Fruit fly (Drosophila melanogaster) whole organism, embryonic: ENCODE measurements around the gene cdi.

ENCODE experiments used
- ATbp ChIP-seq: fragments of 200-800 bp; sonication (Bioruptor generic); optimal IDR thresholded peaks from 2 replicates; lab custom pipeline; 2017; ENCODE audit warnings: missing biosample characterization, mild to moderate bottlenecking, missing genetic modification characterization, missing genetic modification reagents
- CG12104 ChIP-seq: fragments of 200-800 bp; sonication (Bioruptor generic); optimal IDR thresholded peaks from 3 replicates; lab custom pipeline; 2016; ENCODE audit warnings: missing biosample characterization, missing genetic modification characterization
- CG12659 ChIP-seq: fragments of 200-800 bp; sonication (Bioruptor generic); optimal IDR thresholded peaks from 3 replicates; lab custom pipeline; 2017; ENCODE audit warnings: mild to moderate bottlenecking, missing biosample characterization, missing genetic modification reagents, missing genetic modification characterization
- CG15601 ChIP-seq: fragments of 200-800 bp; sonication (Bioruptor generic); optimal IDR thresholded peaks from 3 replicates; lab custom pipeline; 2019; ENCODE audit warnings: missing biosample characterization, mild to moderate bottlenecking, missing genetic modification characterization, moderate library complexity
- CG1602 ChIP-seq: fragments of 200-800 bp; sonication (Bioruptor generic); optimal IDR thresholded peaks from 3 replicates; lab custom pipeline; 2016; ENCODE audit warnings: missing biosample characterization, missing genetic modification characterization
- CG1603 ChIP-seq: fragments of 200-800 bp; sonication (Bioruptor generic); optimal IDR thresholded peaks from 2 replicates; lab custom pipeline; 2019; ENCODE audit warnings: missing biosample characterization, mild to moderate bottlenecking, missing genetic modification characterization, moderate library complexity
- CG16813 ChIP-seq: fragments of 200-800 bp; sonication (Bioruptor generic); IDR thresholded peaks from 3 replicates; pipeline ENCODE4 v1.3.6; 2022; ENCODE audit warnings: missing biosample characterization, missing genetic modification characterization; ENCODE audit not compliant: partially characterized antibody
- CG17186 ChIP-seq: fragments of 200-800 bp; sonication (Bioruptor generic); optimal IDR thresholded peaks from 3 replicates; lab custom pipeline; 2017; ENCODE audit warnings: missing biosample characterization, missing genetic modification reagents, missing genetic modification characterization
- CG18764 ChIP-seq: fragments of 200-800 bp; sonication (Bioruptor generic); optimal IDR thresholded peaks from 3 replicates; lab custom pipeline; 2016; ENCODE audit warnings: missing biosample characterization, missing genetic modification characterization
- CG2712 ChIP-seq: fragments of 200-800 bp; optimal IDR thresholded peaks from 3 replicates; lab custom pipeline; 2019; ENCODE audit warnings: missing biosample characterization, mild to moderate bottlenecking, missing genetic modification characterization, moderate library complexity
- CG3281 ChIP-seq: fragments of 200-800 bp; sonication (Bioruptor generic); optimal IDR thresholded peaks from 3 replicates; lab custom pipeline; 2017; ENCODE audit warnings: missing biosample characterization, mild to moderate bottlenecking, missing genetic modification characterization
- CG33213 ChIP-seq: fragments of 200-800 bp; sonication (Bioruptor generic); optimal IDR thresholded peaks from 3 replicates; lab custom pipeline; 2016; ENCODE audit warnings: missing biosample characterization, missing genetic modification characterization
- CG34224 ChIP-seq: fragments of 200-800 bp; sonication (Bioruptor generic); IDR thresholded peaks from 3 replicates; pipeline ENCODE4 v1.3.6; 2022; ENCODE audit warnings: missing biosample characterization, missing genetic modification characterization; ENCODE audit not compliant: partially characterized antibody
- CG3847 ChIP-seq: fragments of 200-800 bp; sonication (Bioruptor generic); IDR thresholded peaks from 2 replicates; pipeline ENCODE4 v1.3.6; 2022; ENCODE audit warnings: missing biosample characterization, missing genetic modification characterization
- CG42726 ChIP-seq: fragments of 200-800 bp; sonication (Bioruptor generic); IDR thresholded peaks from 2 replicates; pipeline ENCODE4 v1.3.6; 2022; ENCODE audit warnings: missing biosample characterization, missing genetic modification characterization; ENCODE audit not compliant: partially characterized antibody
- CG4404 ChIP-seq: fragments of 200-800 bp; sonication (Bioruptor generic); IDR thresholded peaks from 2 replicates; pipeline ENCODE4 v1.3.6; 2022; ENCODE audit warnings: missing biosample characterization, missing genetic modification characterization
- CG5245 ChIP-seq: fragments of 200-800 bp; sonication (Bioruptor generic); optimal IDR thresholded peaks from 3 replicates; lab custom pipeline; 2016; ENCODE audit warnings: missing biosample characterization, missing genetic modification characterization
- CG8290 ChIP-seq, 3 experiments: fragments of 200-800 bp; sonication (Bioruptor generic); optimal IDR thresholded peaks; 2 replicates each; lab custom pipeline; 2016 to 2019; ENCODE audit warnings: missing biosample characterization in 3 of 3, missing genetic modification characterization in 3 of 3, mild to moderate bottlenecking in 2 of 3, moderate library complexity in 1 of 3
- CG9932 ChIP-seq: fragments of 200-800 bp; sonication (Bioruptor generic); IDR thresholded peaks from 2 replicates; pipeline ENCODE4 v1.3.6; 2022; ENCODE audit warnings: missing biosample characterization, missing genetic modification characterization
- Dip2 ChIP-seq: fragments of 200-800 bp; sonication (Bioruptor generic); IDR thresholded peaks from 2 replicates; pipeline ENCODE4 v1.3.6; 2022; ENCODE audit warnings: missing biosample characterization, missing genetic modification characterization
- Dp ChIP-seq: fragments of 200-800 bp; sonication (Bioruptor generic); optimal IDR thresholded peaks from 2 replicates; lab custom pipeline; 2018; ENCODE audit warnings: missing biosample characterization, mild to moderate bottlenecking, missing genetic modification characterization, moderate library complexity
- HHEX ChIP-seq: fragments of 200-800 bp; sonication (Bioruptor generic); optimal IDR thresholded peaks from 3 replicates; lab custom pipeline; 2017; ENCODE audit warnings: missing biosample characterization, mild to moderate bottlenecking, missing genetic modification characterization, missing genetic modification reagents
- HLH3B ChIP-seq: fragments of 200-800 bp; sonication (Bioruptor generic); IDR thresholded peaks from 2 replicates; pipeline ENCODE4 v1.3.6; 2022; ENCODE audit warnings: missing biosample characterization, missing genetic modification characterization
- HmgZ ChIP-seq: fragments of 200-800 bp; sonication (Bioruptor generic); optimal IDR thresholded peaks from 2 replicates; lab custom pipeline; 2018; ENCODE audit warnings: missing biosample characterization, mild to moderate bottlenecking, missing genetic modification characterization
- Hr39 ChIP-seq: fragments of >200 bp; optimal IDR thresholded peaks from 2 replicates; lab custom pipeline; 2017
- Rfx ChIP-seq: fragments of 200-800 bp; sonication (Bioruptor generic); IDR thresholded peaks from 2 replicates; pipeline ENCODE4 v1.3.6; 2022; ENCODE audit warnings: missing biosample characterization, missing genetic modification characterization
- Spps ChIP-seq: fragments of 200-800 bp; sonication (Bioruptor generic); optimal IDR thresholded peaks from 2 replicates; lab custom pipeline; 2018; ENCODE audit warnings: missing biosample characterization, mild to moderate bottlenecking, missing genetic modification characterization
- abd-A ChIP-seq: fragments of 200-800 bp; sonication (Bioruptor generic); optimal IDR thresholded peaks from 3 replicates; lab custom pipeline; 2019; ENCODE audit warnings: missing biosample characterization, mild to moderate bottlenecking, missing genetic modification characterization, moderate library complexity
- amos ChIP-seq: fragments of 200-800 bp; sonication (Bioruptor generic); IDR thresholded peaks from 2 replicates; pipeline ENCODE4 v1.3.6; 2022; ENCODE audit warnings: missing biosample characterization, missing genetic modification characterization; ENCODE audit not compliant: partially characterized antibody
- bigmax ChIP-seq: fragments of 200-800 bp; sonication (Bioruptor generic); optimal IDR thresholded peaks from 2 replicates; lab custom pipeline; 2018; ENCODE audit warnings: missing biosample characterization, mild to moderate bottlenecking, missing genetic modification characterization
- bsh ChIP-seq, 2 experiments: fragments of 200-800 bp; sonication (Bioruptor generic); optimal IDR thresholded peaks; 2 replicates each; lab custom pipeline; 2017 to 2018; ENCODE audit warnings: mild to moderate bottlenecking in 2 of 2, missing biosample characterization in 2 of 2, missing genetic modification characterization in 2 of 2, moderate library complexity in 1 of 2
- dati ChIP-seq: fragments of 200-800 bp; sonication (Bioruptor generic); IDR thresholded peaks from 2 replicates; pipeline ENCODE4 v1.3.6; 2022; ENCODE audit warnings: missing biosample characterization, missing genetic modification characterization
- dmrt11E ChIP-seq: fragments of 200-800 bp; sonication (Bioruptor generic); optimal IDR thresholded peaks from 3 replicates; lab custom pipeline; 2018; ENCODE audit warnings: missing biosample characterization, mild to moderate bottlenecking, missing genetic modification characterization, moderate library complexity
- dpn ChIP-seq, 2 experiments: fragments of 200-800 bp; sonication (Bioruptor generic); optimal IDR thresholded peaks; 3 replicates each; lab custom pipeline; 2016; ENCODE audit warnings: missing biosample characterization in 2 of 2, missing genetic modification characterization in 2 of 2
- eve ChIP-seq, 2 experiments: fragments of >200 bp; optimal IDR thresholded peaks; 2 replicates each; lab custom pipeline; 2017; ENCODE audit warnings: missing biosample characterization in 2 of 2, missing genetic modification characterization in 2 of 2
- fu2 ChIP-seq: fragments of 200-800 bp; sonication (Bioruptor generic); optimal IDR thresholded peaks from 2 replicates; lab custom pipeline; 2016; ENCODE audit warnings: missing biosample characterization, missing genetic modification characterization
- lov ChIP-seq, 2 experiments: fragments of 200-800 bp in 1 of 2; fragments of >200 bp in 1 of 2; sonication (Bioruptor generic) in 1 of 2; IDR thresholded peaks in 1 of 2; optimal IDR thresholded peaks in 1 of 2; 2 replicates in 1 of 2; 3 replicates in 1 of 2; pipeline versions ENCODE4 v1.3.6 to Lab custom; 2017 to 2022; ENCODE audit warnings: missing biosample characterization in 1 of 2, missing genetic modification characterization in 1 of 2
- odd ChIP-seq: fragments of 200-800 bp; sonication (Bioruptor generic); optimal IDR thresholded peaks from 2 replicates; lab custom pipeline; 2017; ENCODE audit warnings: missing biosample characterization, mild to moderate bottlenecking, missing genetic modification characterization
- phol ChIP-seq: fragments of 200-800 bp; sonication (Bioruptor generic); optimal IDR thresholded peaks from 3 replicates; lab custom pipeline; 2018; ENCODE audit warnings: missing biosample characterization, mild to moderate bottlenecking, missing genetic modification characterization, moderate library complexity
- pzg ChIP-seq: fragments of 200-800 bp; sonication (Bioruptor generic); optimal IDR thresholded peaks from 3 replicates; lab custom pipeline; 2018; ENCODE audit warnings: missing biosample characterization, mild to moderate bottlenecking, missing genetic modification characterization, moderate library complexity
- salm ChIP-seq: fragments of 200-800 bp; sonication (Bioruptor generic); optimal IDR thresholded peaks from 2 replicates; lab custom pipeline; 2018; ENCODE audit warnings: missing biosample characterization, mild to moderate bottlenecking, missing genetic modification characterization
- sd ChIP-seq: fragments of 200-800 bp; sonication (Bioruptor generic); optimal IDR thresholded peaks from 3 replicates; lab custom pipeline; 2018; ENCODE audit warnings: missing biosample characterization, mild to moderate bottlenecking, missing genetic modification characterization, moderate library complexity
- sens ChIP-seq: fragments of 200-800 bp; sonication (Bioruptor generic); peaks from one replicate; lab custom pipeline; 2016; ENCODE audit warnings: missing biosample characterization, missing genetic modification characterization
- slbo ChIP-seq: fragments of 200-800 bp; sonication (Bioruptor generic); IDR thresholded peaks from 2 replicates; pipeline ENCODE4 v1.3.6; 2022; ENCODE audit warnings: missing biosample characterization, missing genetic modification characterization
- tio ChIP-seq: fragments of 200-800 bp; sonication (Bioruptor generic); optimal IDR thresholded peaks from 2 replicates; lab custom pipeline; 2017; ENCODE audit warnings: missing biosample characterization, missing genetic modification characterization, inconsistent platforms
- zen ChIP-seq: fragments of 200-800 bp; sonication (Bioruptor generic); optimal IDR thresholded peaks from 3 replicates; lab custom pipeline; 2018; ENCODE audit warnings: missing biosample characterization, mild to moderate bottlenecking, missing genetic modification characterization, moderate library complexity

cdi gene

DNA sequence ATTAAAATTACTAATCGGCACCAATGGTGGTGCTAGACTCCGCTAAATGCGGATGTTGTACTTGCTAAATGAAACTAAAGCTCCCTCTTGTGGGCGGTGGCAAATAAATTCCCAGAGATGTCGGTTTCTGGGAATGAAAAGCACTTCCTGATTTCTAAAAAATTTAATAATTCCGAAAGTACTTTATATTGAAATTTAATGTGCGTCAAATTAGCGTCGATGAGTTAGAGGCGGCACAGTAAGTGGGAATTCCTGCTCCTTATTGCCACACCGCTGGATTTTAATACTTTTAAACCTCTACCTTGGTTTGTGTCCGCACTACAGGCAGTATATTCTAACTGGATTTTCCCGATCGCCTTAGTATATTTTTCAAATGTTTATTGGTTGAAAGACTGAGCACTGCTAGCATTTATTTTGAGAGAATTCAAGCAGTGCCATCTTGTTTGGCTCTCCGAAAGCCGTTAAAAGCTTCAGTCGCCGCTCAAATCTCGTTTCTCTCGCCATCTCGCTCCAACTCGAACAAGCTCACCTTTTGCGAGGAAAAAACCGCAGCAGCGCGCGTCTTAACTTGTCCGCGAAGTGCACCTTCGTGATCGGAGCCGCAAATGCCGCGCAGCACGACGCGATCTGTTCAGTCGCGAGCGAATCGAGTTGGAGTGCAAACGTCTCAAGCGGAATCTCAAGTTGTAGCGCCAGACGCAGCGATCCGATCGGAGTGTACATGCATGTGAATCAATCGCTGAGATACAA, 2.4 kb upstream of the cdi start, which contains the start of gene CG6040 (continued):
- no peak for TF ChIP-seq Hr39 (lab: Kevin White, UChicago)
- peak; percentile 62 for TF ChIP-seq Rfx
- no peak for TF ChIP-seq CG12104 (GFP tag; lab: Kevin White, UChicago)
- TF ChIP-seq HHEX, result peak; percentile 42
- TF ChIP-seq HLH3B, result 0 out of 2 replicates have a peak, but pooled peaks have one; percentile 25
- TF ChIP-seq tio, result no peak
- TF ChIP-seq CG9932 (GFP tag; lab: Robert Waterston, UW), result peak; percentile 60
- no peak for TF ChIP-seq dati
- peak; percentile 14 for TF ChIP-seq odd (GFP tag; lab: Kevin White, UChicago)
- no peak for TF ChIP-seq Spps
- peak; percentile 26; the same call in 2 of the 3 replicates for TF ChIP-seq CG16813
- TF ChIP-seq CG15601 (tag; lab: Kevin White, UChicago), result peak; percentile 99
- peak; percentile 14; the same call in 1 of the 2 replicates for TF ChIP-seq CG4404 (GFP tag; lab: Robert Waterston, UW)
- peak; percentile 50 for TF ChIP-seq CG5245 (GFP tag; lab: Kevin White, UChicago)
- TF ChIP-seq CG1602 (GFP tag; lab: Kevin White, UChicago), result peak; percentile 42
- TF ChIP-seq CG17186, result peak; percentile 11
- peak; percentile 11 for TF ChIP-seq HmgZ (tag; lab: Kevin White, UChicago)
- TF ChIP-seq, all 482 proteins: peak for 267

DNA sequence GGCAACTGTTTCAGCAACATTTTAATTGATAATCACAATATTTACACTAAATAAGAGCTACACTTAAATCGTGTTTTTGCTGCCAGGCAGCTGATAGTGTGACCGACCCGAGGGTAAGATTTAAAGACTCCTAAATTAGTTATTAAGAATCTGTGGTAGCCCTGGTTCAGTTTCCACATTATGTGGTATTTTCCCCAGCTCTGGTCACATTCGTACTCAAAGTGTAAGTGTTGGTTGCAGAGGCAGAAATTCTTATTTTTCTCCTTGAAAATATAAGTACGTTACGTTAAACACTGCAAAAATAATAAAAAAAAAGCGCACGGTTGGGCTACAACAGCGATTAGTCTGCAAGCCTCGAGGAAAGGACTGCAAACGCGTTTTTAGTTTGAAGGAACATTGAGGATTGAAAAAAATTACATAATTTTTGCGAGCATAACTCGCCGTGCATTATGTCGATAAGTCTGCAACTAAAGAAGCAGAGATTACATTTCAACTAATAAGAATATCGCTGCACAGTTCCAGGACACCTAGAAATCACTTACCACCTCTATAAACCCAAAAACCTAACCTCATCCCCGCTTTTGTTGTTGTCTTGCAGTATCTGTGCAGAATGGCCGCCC, 839 bp upstream of the cdi start, which contains the start of the genes mRpL55 and ATPsynD:
mRpL55 (minus strand) TSS at position 107 of the 620 bp plus-strand sequence.
ATPsynD (plus strand) TSS at position 202 of the 620 bp plus-strand sequence.
- TF ChIP-seq CG42726, result peak; percentile 45; the same call in 1 of the 2 replicates
- TF ChIP-seq eve (GFP tag; optimal IDR thresholded peaks at IDR 0.05; lab: Kevin White, UChicago), result peak in 1 of 2 experiments; percentile 22
- TF ChIP-seq CG2712 (tag; lab: Kevin White, UChicago), result peak; percentile 18
- peak; percentile 64 for TF ChIP-seq CG1603
- TF ChIP-seq CG33213 (GFP tag; lab: Kevin White, UChicago), result peak; percentile 40
- TF ChIP-seq Rfx, result peak; percentile 38
- TF ChIP-seq CG3281 (GFP tag; lab: Kevin White, UChicago), result peak; percentile 9
- peak; percentile 13 for TF ChIP-seq phol (tag; lab: Kevin White, UChicago)
- TF ChIP-seq sd, result peak; percentile 49
- TF ChIP-seq CG18764 (GFP tag; lab: Kevin White, UChicago), result no peak
- no peak for TF ChIP-seq Dip2 (GFP tag; lab: Robert Waterston, UW)
- TF ChIP-seq CG34224 (GFP tag; lab: Robert Waterston, UW), result peak; percentile 7; the same call in 1 of the 3 replicates
- TF ChIP-seq dmrt11E, result no peak
- peak; percentile 76 for TF ChIP-seq CG3847 (GFP tag; lab: Robert Waterston, UW)
- TF ChIP-seq CG8290 (GFP tag; optimal IDR thresholded peaks at IDR 0.05; lab: Kevin White, UChicago), result no peak
- peak in 1 of 2 experiments; percentile 57 for TF ChIP-seq CG8290 (tag; optimal IDR thresholded peaks at IDR 0.05; lab: Kevin White, UChicago)
- peak; percentile 52 for TF ChIP-seq abd-A (tag; lab: Kevin White, UChicago)
- peak in 1 of 2 experiments; percentile 14 for TF ChIP-seq dpn (GFP tag; optimal IDR thresholded peaks at IDR 0.05; lab: Kevin White, UChicago)
- TF ChIP-seq zen, result peak; percentile 42
- TF ChIP-seq salm (tag; lab: Kevin White, UChicago), result peak; percentile 1
- no peak for TF ChIP-seq bsh (GFP tag; optimal IDR thresholded peaks at IDR 0.05; lab: Kevin White, UChicago)
- TF ChIP-seq Dp (GFP tag; lab: Kevin White, UChicago), result peak; percentile 38
- peak; percentile 92 for TF ChIP-seq pzg (GFP tag; lab: Kevin White, UChicago)
- TF ChIP-seq fu2 (GFP tag; lab: Kevin White, UChicago), result peak; percentile 9
- TF ChIP-seq CG12659 (GFP tag; lab: Kevin White, UChicago), result peak; percentile 53
- TF ChIP-seq ATbp (GFP tag; lab: Kevin White, UChicago), result no peak
- TF ChIP-seq HmgZ (tag; lab: Kevin White, UChicago), result peak; percentile 50
- TF ChIP-seq sens (GFP tag; lab: Kevin White, UChicago), result peak; percentile 70
- TF ChIP-seq bigmax (GFP tag; lab: Kevin White, UChicago), result peak; percentile 56
- TF ChIP-seq lov (optimal IDR thresholded peaks at IDR 0.05; lab: Kevin White, UChicago), result no peak
- no peak for TF ChIP-seq lov (GFP tag; IDR thresholded peaks at IDR 0.05; lab: Robert Waterston, UW)
- peak; percentile 35; the same call in 1 of the 2 replicates for TF ChIP-seq amos (GFP tag; lab: Robert Waterston, UW)
- peak; percentile 36; the same call in 1 of the 2 replicates for TF ChIP-seq slbo (GFP tag; lab: Robert Waterston, UW)
